Worm (Caenorhabditis elegans) whole organism, late embryonic: ENCODE measurements around the gene R08F11.4.

Source experiments
- C38D4.7 ChIP-seq: fragments of 200-800 bp; sonication (Bioruptor generic); optimal IDR thresholded peaks from 2 replicates; lab custom pipeline; 2018; ENCODE audit warnings: mild to moderate bottlenecking, missing genetic modification characterization, moderate library complexity, missing compliant biosample characterization
- F13H6.1 ChIP-seq: sonication (generic microtip); optimal IDR thresholded peaks from 2 replicates; lab custom pipeline; 2016; ENCODE audit warnings: missing genetic modification characterization, missing compliant biosample characterization
- K02D7.2 ChIP-seq: sonication (generic microtip); optimal IDR thresholded peaks from 2 replicates; lab custom pipeline; 2017; ENCODE audit warnings: mild to moderate bottlenecking, missing genetic modification characterization, missing compliant biosample characterization
- ahr-1 ChIP-seq: sonication (generic microtip); optimal IDR thresholded peaks from 2 replicates; lab custom pipeline; 2016; ENCODE audit warnings: missing genetic modification characterization, missing compliant biosample characterization
- ama-1 ChIP-seq: fragments of 150-350 bp; optimal IDR thresholded peaks from 2 replicates; lab custom pipeline; 2014
- ceh-24 ChIP-seq: sonication (generic microtip); optimal IDR thresholded peaks from 2 replicates; lab custom pipeline; 2016; ENCODE audit warnings: mild to moderate bottlenecking, missing genetic modification characterization, missing compliant biosample characterization
- ceh-31 ChIP-seq: sonication (generic microtip); optimal IDR thresholded peaks from 2 replicates; lab custom pipeline; 2016; ENCODE audit warnings: missing genetic modification characterization, missing compliant biosample characterization
- ceh-45 ChIP-seq: fragments of 200-800 bp; sonication (Bioruptor generic); IDR thresholded peaks from 2 replicates; pipeline ENCODE4 v1.3.6; 2022; ENCODE audit warnings: missing genetic modification reagents, missing genetic modification characterization, missing compliant biosample characterization
- ceh-48 ChIP-seq: sonication (generic microtip); optimal IDR thresholded peaks from 2 replicates; lab custom pipeline; 2016; ENCODE audit warnings: missing genetic modification characterization, inconsistent platforms, missing compliant biosample characterization
- ceh-6 ChIP-seq: fragments of 200-800 bp; sonication (Bioruptor generic); optimal IDR thresholded peaks from 2 replicates; lab custom pipeline; 2018; ENCODE audit warnings: mild to moderate bottlenecking, missing genetic modification characterization, missing compliant biosample characterization
- che-1 ChIP-seq: sonication (generic microtip); optimal IDR thresholded peaks from 2 replicates; lab custom pipeline; 2016; ENCODE audit warnings: mild to moderate bottlenecking, missing genetic modification characterization, missing compliant biosample characterization
- dmd-4 ChIP-seq: sonication (generic microtip); optimal IDR thresholded peaks from 2 replicates; lab custom pipeline; 2016; ENCODE audit warnings: borderline replicate concordance, missing genetic modification characterization, missing compliant biosample characterization
- elt-2 ChIP-seq: sonication (generic microtip); optimal IDR thresholded peaks from 2 replicates; lab custom pipeline; 2016; ENCODE audit warnings: missing genetic modification reagents, missing genetic modification characterization, missing compliant biosample characterization
- ets-4 ChIP-seq: sonication (generic microtip); optimal IDR thresholded peaks from 2 replicates; lab custom pipeline; 2016; ENCODE audit warnings: missing genetic modification characterization, missing compliant biosample characterization
- eyg-1 ChIP-seq: sonication (generic microtip); optimal IDR thresholded peaks from 2 replicates; lab custom pipeline; 2016; ENCODE audit warnings: missing genotype, missing genetic modification characterization, missing compliant biosample characterization
- fax-1 ChIP-seq: sonication (generic microtip); optimal IDR thresholded peaks from 2 replicates; lab custom pipeline; 2016; ENCODE audit warnings: missing genotype, missing genetic modification characterization, missing compliant biosample characterization
- fkh-10 ChIP-seq: fragments of 150-350 bp; optimal IDR thresholded peaks from 2 replicates; lab custom pipeline; 2014; ENCODE audit warnings: missing biosample characterization, missing genetic modification reagents, missing genetic modification characterization
- fkh-6 ChIP-seq: sonication (generic microtip); optimal IDR thresholded peaks from 2 replicates; lab custom pipeline; 2016; ENCODE audit warnings: missing genetic modification characterization, missing compliant biosample characterization
- hlh-13 ChIP-seq: fragments of 200-800 bp; sonication (Bioruptor generic); optimal IDR thresholded peaks from 2 replicates; lab custom pipeline; 2018; ENCODE audit warnings: mild to moderate bottlenecking, missing genetic modification characterization, missing compliant biosample characterization
- hlh-6 ChIP-seq: sonication (generic microtip); optimal IDR thresholded peaks from 2 replicates; lab custom pipeline; 2016; ENCODE audit warnings: missing genotype, missing genetic modification characterization, missing compliant biosample characterization
- hlh-8 ChIP-seq: sonication (generic microtip); optimal IDR thresholded peaks from 2 replicates; lab custom pipeline; 2016; ENCODE audit warnings: missing genotype, missing genetic modification characterization, missing compliant biosample characterization
- lim-6 ChIP-seq: sonication (generic microtip); optimal IDR thresholded peaks from 2 replicates; lab custom pipeline; 2016; ENCODE audit warnings: missing genetic modification characterization, missing compliant biosample characterization
- lin-11 ChIP-seq: fragments of 200-800 bp; sonication (Bioruptor generic); optimal IDR thresholded peaks from 2 replicates; lab custom pipeline; 2018; ENCODE audit warnings: mild to moderate bottlenecking, missing genetic modification characterization, missing compliant biosample characterization
- nfya-1 ChIP-seq: sonication (generic microtip); optimal IDR thresholded peaks from 2 replicates; lab custom pipeline; 2017; ENCODE audit warnings: missing genetic modification characterization, mild to moderate bottlenecking, missing compliant biosample characterization, antibody characterized with exemption, moderate library complexity
- pros-1 ChIP-seq: fragments of 150-350 bp; optimal IDR thresholded peaks from 2 replicates; lab custom pipeline; 2014; ENCODE audit warnings: missing biosample characterization, missing genetic modification reagents, missing genetic modification characterization
- rnt-1 ChIP-seq: sonication (generic microtip); optimal IDR thresholded peaks from 2 replicates; lab custom pipeline; 2016; ENCODE audit warnings: missing genetic modification characterization, missing compliant biosample characterization
- sdc-2 ChIP-seq: sonication (generic microtip); optimal IDR thresholded peaks from 2 replicates; lab custom pipeline; 2016; ENCODE audit warnings: missing genotype, missing genetic modification characterization, missing compliant biosample characterization
- sox-4 ChIP-seq: sonication (generic microtip); optimal IDR thresholded peaks from 2 replicates; lab custom pipeline; 2017; ENCODE audit warnings: mild to moderate bottlenecking, missing genetic modification characterization, inconsistent platforms, missing compliant biosample characterization
- syd-9 ChIP-seq: sonication (generic microtip); optimal IDR thresholded peaks from 2 replicates; lab custom pipeline; 2016; ENCODE audit warnings: mild to moderate bottlenecking, missing genetic modification characterization, moderate library complexity, missing compliant biosample characterization
- tbx-2 ChIP-seq: sonication (generic microtip); optimal IDR thresholded peaks from 2 replicates; lab custom pipeline; 2016; ENCODE audit warnings: missing genetic modification characterization, missing compliant biosample characterization
- tbx-7 ChIP-seq: sonication (generic microtip); optimal IDR thresholded peaks from 2 replicates; lab custom pipeline; 2016; ENCODE audit warnings: missing genotype, missing genetic modification characterization, missing compliant biosample characterization
- unc-42 ChIP-seq: sonication (generic microtip); optimal IDR thresholded peaks from 2 replicates; lab custom pipeline; 2016; ENCODE audit warnings: missing genotype, missing genetic modification characterization, missing compliant biosample characterization
- unc-86 ChIP-seq: sonication (generic microtip); optimal IDR thresholded peaks from 2 replicates; lab custom pipeline; 2016; ENCODE audit warnings: missing genetic modification characterization, missing compliant biosample characterization
- zip-5 ChIP-seq: sonication (generic microtip); optimal IDR thresholded peaks from 2 replicates; lab custom pipeline; 2016; ENCODE audit warnings: missing genetic modification characterization, missing compliant biosample characterization

Gene R08F11.4

ce11 chrV:3825190-3825589 is 19.9 kb upstream of the R08F11.4 start:
- TF ChIP-seq K02D7.2 (tag; lab: Kevin White, UChicago) = no peak
- TF ChIP-seq, all 69 proteins: peak for 0

- TF ChIP-seq pros-1 (tag; lab: Kevin White, UChicago) = no peak
- no peak for TF ChIP-seq fkh-6 (tag; lab: Kevin White, UChicago)
- no peak for TF ChIP-seq ama-1 (lab: Kevin White, UChicago)
- no peak for TF ChIP-seq sox-4 (tag; lab: Kevin White, UChicago)
- TF ChIP-seq fkh-10 = no peak
- no peak for TF ChIP-seq hlh-8 (tag; lab: Kevin White, UChicago)
- TF ChIP-seq sdc-2 (tag; lab: Kevin White, UChicago) = no peak
- TF ChIP-seq lin-11 (tag; lab: Kevin White, UChicago) = no peak
- TF ChIP-seq, all 69 proteins: peak for 0
Measured at ce11 chrV:3820875-3821274, 15.5 kb upstream of the R08F11.4 start.

ce11 chrV:3814938-3815337 is 9.6 kb upstream of the R08F11.4 start, which contains the start of gene H10D18.1:
Gene H10D18.1, plus strand, starts transcription at chrV:3815214.
- TF ChIP-seq nfya-1 (tag; lab: Kevin White, UChicago) = no peak
- peak; percentile 3 for TF ChIP-seq ceh-31 (tag; lab: Kevin White, UChicago)
- no peak for TF ChIP-seq fkh-6 (tag; lab: Kevin White, UChicago)
- no peak for TF ChIP-seq fkh-10
- TF ChIP-seq hlh-6 (tag; lab: Kevin White, UChicago) = no peak
- no peak for TF ChIP-seq hlh-13
- TF ChIP-seq unc-86 (tag; lab: Kevin White, UChicago) = no peak
- peak; percentile 44 for TF ChIP-seq unc-42 (tag; lab: Kevin White, UChicago)
- TF ChIP-seq dmd-4 = no peak
- no peak for TF ChIP-seq ceh-6
- TF ChIP-seq zip-5 (tag; lab: Kevin White, UChicago) = no peak

- TF ChIP-seq ets-4 (tag; lab: Kevin White, UChicago) (no peak), ceh-6 (no peak), ceh-24 (no peak), ceh-48 (tag; lab: Kevin White, UChicago) (no peak), sdc-2 (tag; lab: Kevin White, UChicago) (no peak), dmd-4 (no peak)
Measured at ce11 chrV:3814009-3814408, 8.7 kb upstream of the R08F11.4 start.

- TF ChIP-seq ceh-31 (tag; lab: Kevin White, UChicago) (no peak), F13H6.1 (tag; lab: Kevin White, UChicago) (no peak), unc-86 (tag; lab: Kevin White, UChicago) (no peak), elt-2 (tag; lab: Kevin White, UChicago) (no peak), che-1 (tag; lab: Kevin White, UChicago) (no peak), sdc-2 (tag; lab: Kevin White, UChicago) (no peak), ceh-24 (no peak)
Measured at ce11 chrV:3812291-3812690, 7.0 kb upstream of the R08F11.4 start, which contains the start of gene scl-12. Gene scl-12, plus strand, starts transcription at chrV:3812591.

- TF ChIP-seq ahr-1 (tag; lab: Kevin White, UChicago) = no peak
- TF ChIP-seq tbx-7 (tag; lab: Kevin White, UChicago) = no peak
- TF ChIP-seq C38D4.7 (GFP tag; lab: Kevin White, UChicago) = no peak
- no peak for TF ChIP-seq fax-1 (tag; lab: Kevin White, UChicago)
- TF ChIP-seq che-1 (tag; lab: Kevin White, UChicago) = no peak
- TF ChIP-seq K02D7.2 (tag; lab: Kevin White, UChicago) = no peak
- no peak for TF ChIP-seq eyg-1
- no peak for TF ChIP-seq tbx-2
- TF ChIP-seq fkh-6 (tag; lab: Kevin White, UChicago) = no peak
- TF ChIP-seq syd-9 (tag; lab: Kevin White, UChicago) = no peak
- TF ChIP-seq hlh-6 (tag; lab: Kevin White, UChicago) = no peak
- no peak for TF ChIP-seq rnt-1 (tag; lab: Kevin White, UChicago)
- no peak for TF ChIP-seq unc-42 (tag; lab: Kevin White, UChicago)
- no peak for TF ChIP-seq lim-6 (tag; lab: Kevin White, UChicago)
- TF ChIP-seq ceh-45 (GFP tag; lab: Robert Waterston, UW) = no peak
- TF ChIP-seq, all 69 proteins: peak for 0
Measured at ce11 chrV:3811541-3811940, 6.2 kb upstream of the R08F11.4 start, which contains the start of gene scl-13. Gene scl-13, minus strand, starts transcription at chrV:3811641.
